Worm (Caenorhabditis elegans) whole organism, L4 larva: ENCODE results near the gene R04E5.7.

Experiments
- D1046.2 ChIP-seq: fragments of 200-800 bp; sonication (Bioruptor generic); IDR thresholded peaks from 2 replicates; pipeline ENCODE4 v1.3.6; 2022; ENCODE audit warnings: missing genetic modification characterization, missing compliant biosample characterization
- F10B5.3 ChIP-seq: sonication (generic microtip); optimal IDR thresholded peaks from 2 replicates; lab custom pipeline; 2016; ENCODE audit warnings: mild to moderate bottlenecking, missing genetic modification characterization, missing compliant biosample characterization
- F44E2.7 ChIP-seq: fragments of 200-800 bp; sonication (Bioruptor generic); IDR thresholded peaks from 2 replicates; pipeline ENCODE4 v2.1.2; 2022; ENCODE audit warnings: missing genetic modification characterization, missing compliant biosample characterization
- Y75B8A.6 ChIP-seq: fragments of 200-800 bp; sonication (Bioruptor generic); IDR thresholded peaks from 2 replicates; pipeline ENCODE4 v1.3.6; 2022; ENCODE audit warnings: missing genetic modification reagents, missing genetic modification characterization, missing compliant biosample characterization
- ZK337.2 ChIP-seq: fragments of 200-800 bp; sonication (Bioruptor generic); IDR thresholded peaks from 2 replicates; pipeline ENCODE4 v1.3.6; 2022; ENCODE audit warnings: missing genetic modification reagents, missing genetic modification characterization, missing compliant biosample characterization
- aha-1 ChIP-seq: fragments of 150-350 bp; peaks from one replicate; lab custom pipeline; 2014; ENCODE audit warnings: missing biosample characterization, missing genetic modification characterization
- ama-1 ChIP-seq: fragments of 150-350 bp; optimal IDR thresholded peaks from 2 replicates; lab custom pipeline; 2014; ENCODE audit warnings: inconsistent platforms, mixed read lengths
- ceh-20 ChIP-seq: fragments of 200-800 bp; sonication (Bioruptor generic); IDR thresholded peaks from 2 replicates; pipeline ENCODE4 v1.3.6; 2022; ENCODE audit warnings: missing genetic modification reagents, missing genetic modification characterization, missing compliant biosample characterization
- ceh-62 ChIP-seq: sonication (generic microtip); optimal IDR thresholded peaks from 2 replicates; lab custom pipeline; 2017; ENCODE audit warnings: missing biosample characterization, missing genetic modification characterization
- cey-2 ChIP-seq: sonication (generic microtip); optimal IDR thresholded peaks from 3 replicates; lab custom pipeline; 2017; ENCODE audit warnings: missing genetic modification characterization, mild to moderate bottlenecking, missing compliant biosample characterization, antibody characterized with exemption, borderline replicate concordance; ENCODE audit not compliant: insufficient read depth
- daf-16 ChIP-seq, 3 experiments: sonication (generic microtip); optimal IDR thresholded peaks; 2 replicates each; lab custom pipeline; 2016 to 2017; ENCODE audit warnings: missing genetic modification characterization in 3 of 3, missing genetic modification reagents in 3 of 3, mild to moderate bottlenecking in 2 of 3, missing compliant biosample characterization in 2 of 3, missing biosample characterization in 1 of 3, moderate library complexity in 1 of 3
- dmd-6 ChIP-seq: fragments of 200-800 bp; sonication (Bioruptor generic); IDR thresholded peaks from 2 replicates; pipeline ENCODE4 v1.3.6; 2022; ENCODE audit warnings: missing genetic modification reagents, missing genetic modification characterization, missing compliant biosample characterization
- dpl-1 ChIP-seq: fragments of 150-350 bp; optimal IDR thresholded peaks from 2 replicates; lab custom pipeline; 2014; ENCODE audit warnings: missing biosample characterization, missing genetic modification reagents, missing genetic modification characterization
- dve-1 ChIP-seq: sonication (generic microtip); optimal IDR thresholded peaks from 2 replicates; lab custom pipeline; 2017; ENCODE audit warnings: antibody characterized with exemption, mild to moderate bottlenecking, missing genetic modification characterization, missing compliant biosample characterization; ENCODE audit not compliant: insufficient read depth
- egl-27 ChIP-seq: sonication (generic microtip); optimal IDR thresholded peaks from 3 replicates; lab custom pipeline; 2017; ENCODE audit warnings: missing biosample characterization, missing genetic modification reagents, missing genetic modification characterization
- gei-8 ChIP-seq: fragments of 200-800 bp; sonication (Bioruptor generic); optimal IDR thresholded peaks from 2 replicates; lab custom pipeline; 2018; ENCODE audit warnings: mild to moderate bottlenecking, missing genetic modification characterization, missing compliant biosample characterization
- hlh-11 ChIP-seq: fragments of 200-800 bp; sonication (Bioruptor generic); optimal IDR thresholded peaks from 2 replicates; lab custom pipeline; 2018; ENCODE audit warnings: mild to moderate bottlenecking, missing genetic modification characterization, missing compliant biosample characterization
- hlh-30 ChIP-seq: sonication (generic microtip); optimal IDR thresholded peaks from 2 replicates; lab custom pipeline; 2017; ENCODE audit warnings: antibody characterized with exemption, mild to moderate bottlenecking, missing genetic modification characterization, missing compliant biosample characterization; ENCODE audit not compliant: insufficient read depth
- lim-7 ChIP-seq: fragments of 200-800 bp; sonication (Bioruptor generic); IDR thresholded peaks from 2 replicates; pipeline ENCODE4 v1.3.6; 2022; ENCODE audit warnings: missing genetic modification characterization, missing compliant biosample characterization
- lin-1 ChIP-seq: fragments of 200-800 bp; sonication (Bioruptor generic); IDR thresholded peaks from 2 replicates; pipeline ENCODE4 v1.3.6; 2022; ENCODE audit warnings: missing genetic modification reagents, missing genetic modification characterization, missing compliant biosample characterization
- lin-29 ChIP-seq: fragments of 200-800 bp; sonication (Bioruptor generic); IDR thresholded peaks from 2 replicates; pipeline ENCODE4 v1.3.6; 2022; ENCODE audit warnings: missing genetic modification reagents, missing genetic modification characterization, missing compliant biosample characterization
- lin-38 ChIP-seq: fragments of 200-800 bp; sonication (Bioruptor generic); IDR thresholded peaks from 2 replicates; pipeline ENCODE4 v1.3.6; 2022; ENCODE audit warnings: missing genetic modification reagents, missing genetic modification characterization, missing compliant biosample characterization
- lir-3 ChIP-seq: sonication (generic microtip); optimal IDR thresholded peaks from 2 replicates; lab custom pipeline; 2016; ENCODE audit warnings: mild to moderate bottlenecking, missing genetic modification characterization, missing compliant biosample characterization
- lsy-2 ChIP-seq, 2 experiments: fragments of 150-350 bp in 1 of 2; sonication (generic microtip) in 1 of 2; optimal IDR thresholded peaks; 2 replicates each; lab custom pipeline; 2014 to 2017; ENCODE audit warnings: missing biosample characterization in 2 of 2, missing genetic modification characterization in 2 of 2
- madf-5 ChIP-seq, 2 experiments: fragments of 200-800 bp; sonication (Bioruptor generic); IDR thresholded peaks; 2 replicates each; pipeline ENCODE4 v1.3.6; 2022; ENCODE audit warnings: missing compliant biosample characterization in 2 of 2, missing genetic modification characterization in 2 of 2
- madf-9 ChIP-seq: fragments of 200-800 bp; sonication (Bioruptor generic); conservative IDR thresholded peaks from 2 replicates; pipeline ENCODE4 v1.3.6; 2022; ENCODE audit warnings: missing genetic modification reagents, missing genetic modification characterization, missing compliant biosample characterization
- mdt-29 ChIP-seq: fragments of 200-800 bp; sonication (Bioruptor generic); IDR thresholded peaks from 2 replicates; pipeline ENCODE4 v1.3.6; 2022; ENCODE audit warnings: missing genetic modification reagents, missing genetic modification characterization, missing compliant biosample characterization
- nhr-11 ChIP-seq: fragments of 150-350 bp; optimal IDR thresholded peaks from 2 replicates; lab custom pipeline; 2014; ENCODE audit warnings: missing biosample characterization, missing genetic modification characterization
- nhr-25 ChIP-seq: sonication (generic microtip); optimal IDR thresholded peaks from 2 replicates; lab custom pipeline; 2017; ENCODE audit warnings: missing genetic modification characterization, mild to moderate bottlenecking, missing compliant biosample characterization, antibody characterized with exemption, moderate library complexity, borderline replicate concordance; ENCODE audit not compliant: insufficient read depth
- nhr-28 ChIP-seq: fragments of 150-350 bp; optimal IDR thresholded peaks from 2 replicates; lab custom pipeline; 2014; ENCODE audit warnings: missing biosample characterization, missing genetic modification characterization
- nhr-41 ChIP-seq: fragments of 200-800 bp; sonication (Bioruptor generic); IDR thresholded peaks from 2 replicates; pipeline ENCODE4 v1.3.6; 2022; ENCODE audit warnings: missing genetic modification reagents, missing genetic modification characterization, missing compliant biosample characterization
- nhr-42 ChIP-seq: fragments of 200-800 bp; sonication (Bioruptor generic); IDR thresholded peaks from 2 replicates; pipeline ENCODE4 v1.3.6; 2022; ENCODE audit warnings: missing genetic modification characterization, missing compliant biosample characterization
- nhr-76 ChIP-seq: fragments of 150-350 bp; optimal IDR thresholded peaks from 2 replicates; lab custom pipeline; 2014; ENCODE audit warnings: missing biosample characterization, missing genetic modification characterization
- nhr-77 ChIP-seq: fragments of 150-350 bp; optimal IDR thresholded peaks from 2 replicates; lab custom pipeline; 2014; ENCODE audit warnings: missing biosample characterization, missing genetic modification characterization
- php-3 ChIP-seq: fragments of 200-800 bp; sonication (Bioruptor generic); IDR thresholded peaks from 2 replicates; pipeline ENCODE4 v1.3.6; 2022; ENCODE audit warnings: missing genetic modification reagents, missing genetic modification characterization, missing compliant biosample characterization
- pqm-1 ChIP-seq: sonication (generic microtip); optimal IDR thresholded peaks from 2 replicates; lab custom pipeline; 2017; ENCODE audit warnings: missing biosample characterization, missing genetic modification characterization
- spr-1 ChIP-seq: sonication (generic microtip); optimal IDR thresholded peaks from 2 replicates; lab custom pipeline; 2016; ENCODE audit warnings: mild to moderate bottlenecking, missing genetic modification characterization, missing compliant biosample characterization
- spr-3 ChIP-seq: fragments of 200-800 bp; sonication (Bioruptor generic); optimal IDR thresholded peaks from 2 replicates; lab custom pipeline; 2018; ENCODE audit warnings: mild to moderate bottlenecking, missing genetic modification characterization, missing compliant biosample characterization
- tag-97 ChIP-seq: fragments of 200-800 bp; sonication (Bioruptor generic); IDR thresholded peaks from 2 replicates; pipeline ENCODE4 v1.3.6; 2022; ENCODE audit warnings: missing genetic modification characterization, missing compliant biosample characterization
- tra-1 ChIP-seq: fragments of 200-800 bp; sonication (Bioruptor generic); IDR thresholded peaks from 2 replicates; pipeline ENCODE4 v1.3.6; 2022; ENCODE audit warnings: missing genetic modification reagents, missing genetic modification characterization, missing compliant biosample characterization
- zag-1 ChIP-seq: fragments of 150-350 bp; optimal IDR thresholded peaks from 2 replicates; lab custom pipeline; 2014; ENCODE audit warnings: missing biosample characterization, missing genetic modification characterization
- zfp-3 ChIP-seq: fragments of 200-800 bp; sonication (Bioruptor generic); conservative IDR thresholded peaks from 2 replicates; pipeline ENCODE4 v1.3.6; 2022; ENCODE audit warnings: missing genetic modification reagents, missing genetic modification characterization, missing compliant biosample characterization
- zip-2 ChIP-seq: fragments of 150-350 bp; optimal IDR thresholded peaks from 2 replicates; lab custom pipeline; 2014; ENCODE audit warnings: missing biosample characterization, missing genetic modification characterization
- ztf-11 ChIP-seq: fragments of 150-350 bp; optimal IDR thresholded peaks from 2 replicates; lab custom pipeline; 2014; ENCODE audit warnings: missing biosample characterization, missing genetic modification characterization

The R04E5.7 gene

DNA sequence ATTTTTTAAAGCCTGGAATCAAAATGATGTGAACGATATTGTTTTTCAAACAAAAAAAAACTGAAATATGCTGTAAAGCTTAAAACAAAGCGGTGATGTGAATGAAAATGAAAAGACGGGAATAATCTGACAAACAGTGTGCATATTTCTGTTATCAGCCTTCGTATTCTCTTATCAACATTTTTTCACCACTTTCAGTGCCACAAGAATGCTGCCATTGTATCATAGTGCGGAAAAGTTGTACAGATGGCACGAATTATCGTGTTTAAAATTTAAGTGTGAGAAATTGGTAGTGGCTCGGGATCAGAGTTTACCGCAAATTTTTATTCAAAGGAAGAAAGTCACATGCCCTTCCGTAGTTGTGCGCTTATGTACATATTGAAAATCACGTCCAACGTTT lies 27.4 kb upstream of the R04E5.7 start, which contains the start of gene ifd-1 (continued):
- TF ChIP-seq cey-2 (tag; lab: Kevin White, UChicago) (no peak), egl-27 (tag; lab: Kevin White, UChicago) (no peak), madf-9 (GFP tag; lab: Robert Waterston, UW) (no peak), spr-1 (tag; lab: Kevin White, UChicago) (no peak), ceh-20 (GFP tag; lab: Robert Waterston, UW) (no peak), lin-38 (GFP tag; lab: Robert Waterston, UW) (no peak), nhr-42 (GFP tag; lab: Robert Waterston, UW) (no peak), dmd-6 (peak; percentile 51; the same call in 1 of the 2 replicates), php-3 (GFP tag; lab: Robert Waterston, UW) (peak; percentile 66; the same call in 1 of the 2 replicates), Y75B8A.6 (GFP tag; lab: Robert Waterston, UW) (no peak), lin-29 (GFP tag; lab: Robert Waterston, UW) (no peak), madf-5 (GFP tag; IDR thresholded peaks at IDR 0.05; lab: Robert Waterston, UW) (no peak), D1046.2 (GFP tag; lab: Robert Waterston, UW) (no peak), zip-2 (tag; lab: Kevin White, UChicago) (no peak), tag-97 (GFP tag; lab: Robert Waterston, UW) (no peak), ZK337.2 (no peak), zag-1 (tag; lab: Kevin White, UChicago) (no peak), nhr-41 (GFP tag; lab: Robert Waterston, UW) (no peak), zfp-3 (GFP tag; lab: Robert Waterston, UW) (no peak), F10B5.3 (no peak), lin-1 (no peak), lir-3 (tag; lab: Kevin White, UChicago) (no peak), dve-1 (tag; lab: Kevin White, UChicago) (peak; percentile 82), nhr-77 (peak; percentile 40), lim-7 (no peak), gei-8 (no peak), spr-3 (GFP tag; lab: Kevin White, UChicago) (no peak), ama-1 (lab: Kevin White, UChicago) (no peak), nhr-25 (tag; lab: Kevin White, UChicago) (no peak), hlh-30 (tag; lab: Kevin White, UChicago) (peak; percentile 23)

ce11 chrX:8820643-8821042 lies 23.6 kb upstream of the R04E5.7 start:
- TF ChIP-seq ztf-11 (tag; lab: Kevin White, UChicago) (no peak), dmd-6 (peak; percentile 26; the same call in 1 of the 2 replicates), lin-1 (no peak), aha-1 (peak; percentile 40), nhr-11 (tag; lab: Kevin White, UChicago) (no peak), egl-27 (tag; lab: Kevin White, UChicago) (no peak), tra-1 (GFP tag; lab: Robert Waterston, UW) (no peak), daf-16 (GFP tag; optimal IDR thresholded peaks at IDR 0.05; lab: Kevin White, UChicago) (no peak), daf-16 (tag; optimal IDR thresholded peaks at IDR 0.05; lab: Kevin White, UChicago) (peak; percentile 74), dpl-1 (GFP tag; lab: Kevin White, UChicago) (no peak), nhr-28 (tag; lab: Kevin White, UChicago) (peak; percentile 5), lsy-2 (tag; optimal IDR thresholded peaks at IDR 0.05; lab: Kevin White, UChicago) (peak in 1 of 2 experiments; percentile 2), hlh-11 (tag; lab: Kevin White, UChicago) (peak; percentile 25), F44E2.7 (GFP tag; lab: Robert Waterston, UW) (no peak), nhr-76 (tag; lab: Kevin White, UChicago) (no peak), ceh-62 (tag; lab: Kevin White, UChicago) (no peak), pqm-1 (tag; lab: Kevin White, UChicago) (peak; percentile 92), dve-1 (tag; lab: Kevin White, UChicago) (peak; percentile 55), mdt-29 (no peak), php-3 (GFP tag; lab: Robert Waterston, UW) (peak; percentile 31; the same call in 1 of the 2 replicates)
